Worm (Caenorhabditis elegans) whole organism, L2 larva: ENCODE results near the gene arid-1.

ENCODE experiments used
- C34F6.9 ChIP-seq: fragments of 150-350 bp; optimal IDR thresholded peaks from 2 replicates; lab custom pipeline; 2014; ENCODE audit warnings: missing biosample characterization, missing genetic modification characterization
- F13H6.1 ChIP-seq: sonication (generic microtip); optimal IDR thresholded peaks from 2 replicates; lab custom pipeline; 2016; ENCODE audit warnings: missing genetic modification characterization, missing compliant biosample characterization
- R02D3.7 ChIP-seq: fragments of 150-350 bp; optimal IDR thresholded peaks from 2 replicates; lab custom pipeline; 2014; ENCODE audit warnings: missing biosample characterization, missing genetic modification characterization
- ZK546.5 ChIP-seq: sonication (generic microtip); optimal IDR thresholded peaks from 2 replicates; lab custom pipeline; 2017; ENCODE audit warnings: missing biosample characterization, missing genetic modification characterization
- alr-1 ChIP-seq: fragments of 150-350 bp; optimal IDR thresholded peaks from 2 replicates; lab custom pipeline; 2014; ENCODE audit warnings: missing biosample characterization, missing genetic modification characterization
- ama-1 ChIP-seq: fragments of 150-350 bp; optimal IDR thresholded peaks from 2 replicates; lab custom pipeline; 2018; ENCODE audit warnings: inconsistent platforms
- crh-2 ChIP-seq: sonication (generic microtip); optimal IDR thresholded peaks from 2 replicates; lab custom pipeline; 2017; ENCODE audit warnings: missing biosample characterization, missing genetic modification characterization
- dmd-4 ChIP-seq: sonication (generic microtip); optimal IDR thresholded peaks from 2 replicates; lab custom pipeline; 2017; ENCODE audit warnings: missing biosample characterization, missing genetic modification characterization
- egl-27 ChIP-seq: sonication (generic microtip); optimal IDR thresholded peaks from 3 replicates; lab custom pipeline; 2017; ENCODE audit warnings: missing biosample characterization, missing genetic modification reagents, missing genetic modification characterization
- elt-1 ChIP-seq: fragments of 150-350 bp; optimal IDR thresholded peaks from 2 replicates; lab custom pipeline; 2014; ENCODE audit warnings: missing biosample characterization, missing genetic modification characterization
- elt-3 ChIP-seq: sonication (generic microtip); optimal IDR thresholded peaks from 2 replicates; lab custom pipeline; 2017; ENCODE audit warnings: missing biosample characterization, missing genetic modification characterization
- fos-1 ChIP-seq: fragments of 150-350 bp; optimal IDR thresholded peaks from 2 replicates; lab custom pipeline; 2014; ENCODE audit warnings: missing biosample characterization, missing genetic modification characterization
- lin-11 ChIP-seq: fragments of 150-350 bp; sonication (generic microtip); optimal IDR thresholded peaks from 2 replicates; lab custom pipeline; 2014; ENCODE audit warnings: missing biosample characterization, missing genetic modification characterization, inconsistent platforms, mixed read lengths
- lin-13 ChIP-seq: fragments of 150-350 bp; optimal IDR thresholded peaks from 2 replicates; lab custom pipeline; 2014; ENCODE audit warnings: missing biosample characterization, missing genetic modification reagents, missing genetic modification characterization
- lin-39 ChIP-seq: fragments of 150-350 bp; optimal IDR thresholded peaks from 2 replicates; lab custom pipeline; 2014; ENCODE audit warnings: missing biosample characterization, missing genetic modification reagents, missing genetic modification characterization
- lsy-2 ChIP-seq, 2 experiments: fragments of 150-350 bp in 1 of 2; sonication (generic microtip) in 1 of 2; optimal IDR thresholded peaks; 2 replicates each; lab custom pipeline; 2014 to 2017; ENCODE audit warnings: missing biosample characterization in 2 of 2, missing genetic modification characterization in 2 of 2
- mab-5 ChIP-seq: fragments of 150-350 bp; optimal IDR thresholded peaks from 2 replicates; lab custom pipeline; 2014; ENCODE audit warnings: missing biosample characterization, missing genetic modification characterization
- mbf-1 ChIP-seq: sonication (generic microtip); optimal IDR thresholded peaks from 2 replicates; lab custom pipeline; 2017; ENCODE audit warnings: missing biosample characterization, missing genetic modification characterization
- nhr-10 ChIP-seq: sonication (generic microtip); optimal IDR thresholded peaks from 2 replicates; lab custom pipeline; 2017; ENCODE audit warnings: missing biosample characterization, missing genetic modification characterization
- nhr-11 ChIP-seq: fragments of 150-350 bp; optimal IDR thresholded peaks from 2 replicates; lab custom pipeline; 2014; ENCODE audit warnings: missing biosample characterization, missing genetic modification characterization
- nhr-12 ChIP-seq: fragments of 150-350 bp; optimal IDR thresholded peaks from 2 replicates; lab custom pipeline; 2014; ENCODE audit warnings: missing biosample characterization, missing genetic modification characterization
- nhr-129 ChIP-seq: fragments of 150-350 bp; optimal IDR thresholded peaks from 2 replicates; lab custom pipeline; 2014; ENCODE audit warnings: missing biosample characterization, missing genetic modification characterization
- nhr-23 ChIP-seq: fragments of 150-350 bp; optimal IDR thresholded peaks from 2 replicates; lab custom pipeline; 2014; ENCODE audit warnings: missing biosample characterization, missing genetic modification reagents, missing genetic modification characterization
- nhr-6 ChIP-seq: fragments of 150-350 bp; optimal IDR thresholded peaks from 2 replicates; lab custom pipeline; 2014; ENCODE audit warnings: missing biosample characterization, missing genetic modification characterization
- nhr-77 ChIP-seq: fragments of 150-350 bp; optimal IDR thresholded peaks from 2 replicates; lab custom pipeline; 2014; ENCODE audit warnings: missing biosample characterization, missing genetic modification characterization
- peb-1 ChIP-seq: fragments of 150-350 bp; optimal IDR thresholded peaks from 2 replicates; lab custom pipeline; 2014; ENCODE audit warnings: missing biosample characterization, missing genetic modification characterization
- skn-1 ChIP-seq: sonication (generic microtip); optimal IDR thresholded peaks from 2 replicates; lab custom pipeline; 2017; ENCODE audit warnings: missing biosample characterization, missing genetic modification characterization
- sma-3 ChIP-seq: sonication (generic microtip); optimal IDR thresholded peaks from 2 replicates; lab custom pipeline; 2016; ENCODE audit warnings: missing genetic modification reagents, missing genetic modification characterization, missing compliant biosample characterization
- sma-9 ChIP-seq, 2 experiments: fragments of 150-350 bp in 1 of 2; sonication (generic microtip) in 1 of 2; optimal IDR thresholded peaks; 2 replicates each; lab custom pipeline; 2014 to 2016; ENCODE audit warnings: missing genetic modification characterization in 2 of 2, mild to moderate bottlenecking in 1 of 2, missing biosample characterization in 1 of 2, missing compliant biosample characterization in 1 of 2, missing genetic modification reagents in 1 of 2, moderate library complexity in 1 of 2
- snpc-4 ChIP-seq: fragments of 150-350 bp; optimal IDR thresholded peaks from 2 replicates; lab custom pipeline; 2014; ENCODE audit warnings: missing biosample characterization, missing genetic modification characterization
- unc-39 ChIP-seq: fragments of 150-350 bp; optimal IDR thresholded peaks from 2 replicates; lab custom pipeline; 2014; ENCODE audit warnings: missing biosample characterization, missing genetic modification characterization
- unc-55 ChIP-seq: fragments of 150-350 bp; sonication (generic microtip); optimal IDR thresholded peaks from 3 replicates; lab custom pipeline; 2014; ENCODE audit warnings: missing biosample characterization, missing genetic modification reagents, missing genetic modification characterization
- unc-62 ChIP-seq: fragments of 150-350 bp; optimal IDR thresholded peaks from 2 replicates; lab custom pipeline; 2014; ENCODE audit warnings: missing biosample characterization, missing genetic modification reagents, missing genetic modification characterization
- zag-1 ChIP-seq: fragments of 150-350 bp; optimal IDR thresholded peaks from 2 replicates; lab custom pipeline; 2014; ENCODE audit warnings: missing biosample characterization, missing genetic modification characterization
- ztf-1 ChIP-seq: fragments of 200-800 bp; sonication (Bioruptor generic); conservative IDR thresholded peaks from 2 replicates; pipeline ENCODE4 v1.3.6; 2022; ENCODE audit warnings: missing genetic modification characterization, missing compliant biosample characterization
- ztf-11 ChIP-seq: sonication (generic microtip); optimal IDR thresholded peaks from 2 replicates; lab custom pipeline; 2017; ENCODE audit warnings: missing biosample characterization, missing genetic modification characterization
- ztf-4 ChIP-seq: fragments of 150-350 bp; optimal IDR thresholded peaks from 2 replicates; lab custom pipeline; 2014; ENCODE audit warnings: missing biosample characterization, missing genetic modification characterization

Gene arid-1

ce11 chrV:238094-238493, 52.1 kb downstream of the arid-1 start, which contains the start of gene R02C2.1:
TSS of gene R02C2.1 (minus strand) at chrV:238194.
- TF ChIP-seq nhr-129 (tag; lab: Kevin White, UChicago) (no peak), unc-39 (no peak), skn-1 (no peak), ztf-11 (tag; lab: Kevin White, UChicago) (no peak), sma-3 (GFP tag; lab: Kevin White, UChicago) (no peak), nhr-6 (tag; lab: Kevin White, UChicago) (no peak), nhr-23 (tag; lab: Kevin White, UChicago) (no peak), mbf-1 (tag; lab: Kevin White, UChicago) (no peak), zag-1 (tag; lab: Kevin White, UChicago) (no peak), ztf-4 (tag; lab: Kevin White, UChicago) (no peak), nhr-12 (tag; lab: Kevin White, UChicago) (no peak), ZK546.5 (tag; lab: Kevin White, UChicago) (no peak), F13H6.1 (no peak), ama-1 (lab: Kevin White, UChicago) (no peak), lin-13 (GFP tag; lab: Kevin White, UChicago) (no peak), ztf-1 (no peak), crh-2 (tag; lab: Kevin White, UChicago) (no peak), lin-39 (tag; lab: Kevin White, UChicago) (no peak)

- TF ChIP-seq elt-1 (tag; lab: Kevin White, UChicago): no peak
Observed at ce11 chrV:240287-240686, 54.3 kb downstream of the arid-1 start, which contains the start of gene txt-2. TSS of gene txt-2 (minus strand) at chrV:240500.

ce11 chrV:242518-242917, 56.6 kb downstream of the arid-1 start, which contains the start of gene R02C2.7:
TSS of gene R02C2.7 (minus strand) at chrV:242618.
- TF ChIP-seq nhr-10 (tag; lab: Kevin White, UChicago) (no peak), unc-62 (GFP tag; lab: Kevin White, UChicago) (no peak), dmd-4 (tag; lab: Kevin White, UChicago) (no peak), unc-55 (no peak), sma-9 (GFP tag; optimal IDR thresholded peaks at IDR 0.05; lab: Kevin White, UChicago) (no peak), sma-9 (tag; optimal IDR thresholded peaks at IDR 0.05; lab: Kevin White, UChicago) (no peak), lsy-2 (tag; optimal IDR thresholded peaks at IDR 0.05; lab: Kevin White, UChicago) (no peak), nhr-23 (tag; lab: Kevin White, UChicago) (no peak), peb-1 (tag; lab: Kevin White, UChicago) (no peak), lin-13 (GFP tag; lab: Kevin White, UChicago) (no peak), elt-3 (tag; lab: Kevin White, UChicago) (no peak), nhr-77 (no peak), egl-27 (no peak)
- TF ChIP-seq, all 48 proteins: peak for 0

- TF ChIP-seq fos-1 (tag; lab: Kevin White, UChicago): no peak
- TF ChIP-seq skn-1: no peak
- TF ChIP-seq F13H6.1: no peak
- no peak for TF ChIP-seq C34F6.9
- no peak for TF ChIP-seq ama-1 (lab: Kevin White, UChicago)
- TF ChIP-seq nhr-23 (tag; lab: Kevin White, UChicago): no peak
- TF ChIP-seq R02D3.7: no peak
- TF ChIP-seq alr-1: no peak
- no peak for TF ChIP-seq lin-11
- no peak for TF ChIP-seq sma-9 (GFP tag; optimal IDR thresholded peaks at IDR 0.05; lab: Kevin White, UChicago)
- no peak for TF ChIP-seq sma-9 (tag; optimal IDR thresholded peaks at IDR 0.05; lab: Kevin White, UChicago)
- TF ChIP-seq nhr-11: no peak
- TF ChIP-seq lin-39 (tag; lab: Kevin White, UChicago): no peak
- no peak for TF ChIP-seq mab-5 (tag; lab: Kevin White, UChicago)
Observed at ce11 chrV:246097-246496, 60.1 kb downstream of the arid-1 start, which contains the start of gene kin-34. TSS of gene kin-34 (minus strand) at chrV:246197.

ce11 chrV:247576-247975, 61.6 kb downstream of the arid-1 start:
- TF ChIP-seq nhr-6 (tag; lab: Kevin White, UChicago): no peak
- TF ChIP-seq unc-62 (GFP tag; lab: Kevin White, UChicago): no peak
- TF ChIP-seq snpc-4: no peak
- TF ChIP-seq F13H6.1: no peak
- TF ChIP-seq ztf-1: no peak
